Worm (Caenorhabditis elegans): ENCODE results near the gene ZK546.4.

DNA sequence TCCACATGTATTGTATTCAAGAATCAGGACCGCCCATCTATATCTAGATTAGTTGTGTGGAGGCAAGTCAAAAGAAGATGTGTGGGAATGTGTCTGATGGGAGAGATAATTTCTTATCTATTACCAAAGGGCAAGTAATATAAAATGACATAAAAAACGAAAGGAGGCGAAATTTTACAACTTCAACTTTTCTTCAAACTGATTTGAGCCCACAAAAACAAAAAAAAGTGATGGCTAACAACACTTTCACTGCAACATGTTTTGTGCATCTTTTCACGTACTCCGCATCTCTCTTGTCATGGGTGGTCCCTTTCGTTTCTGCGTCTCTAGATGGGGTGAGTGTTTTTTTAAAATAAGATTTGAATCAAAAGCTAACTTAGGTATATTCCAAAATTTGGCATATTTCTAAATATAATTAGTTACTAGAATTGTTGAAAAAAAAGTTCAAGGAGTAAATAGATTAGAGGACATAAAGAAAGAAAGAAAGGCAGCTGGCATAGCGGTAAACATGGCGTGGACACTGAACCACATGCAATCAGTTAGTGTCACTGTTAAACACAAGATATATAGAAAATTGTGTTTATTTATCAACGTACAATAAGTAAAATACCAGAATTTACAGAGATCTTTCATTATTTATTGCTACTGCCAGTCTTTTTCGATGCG is 3.8 kb downstream of the ZK546.4 start, which contains the start of gene ZK546.19:
- TF ChIP-seq ama-1 (optimal IDR thresholded peaks at IDR 0.05) (no peak), sem-4 (tag; optimal IDR thresholded peaks at IDR 0.05) (peak; percentile 18), dmd-4 (tag; optimal IDR thresholded peaks at IDR 0.05) (no peak), ceh-82 (tag; optimal IDR thresholded peaks at IDR 0.05) (no peak), alr-1 (tag; optimal IDR thresholded peaks at IDR 0.05) (no peak), lin-13 (GFP tag; optimal IDR thresholded peaks at IDR 0.05) (no peak), nhr-129 (tag; optimal IDR thresholded peaks at IDR 0.05) (peak; percentile 64), nhr-237 (tag; optimal IDR thresholded peaks at IDR 0.05) (no peak), elt-1 (tag; optimal IDR thresholded peaks at IDR 0.05) (peak; percentile 94), nhr-77 (tag; optimal IDR thresholded peaks at IDR 0.05) (no peak), unc-55 (GFP tag; optimal IDR thresholded peaks at IDR 0.05) (peak; percentile 7), ztf-11 (tag; optimal IDR thresholded peaks at IDR 0.05) (no peak), fos-1 (tag; optimal IDR thresholded peaks at IDR 0.05) (peak; percentile 7), unc-62 (GFP tag; optimal IDR thresholded peaks at IDR 0.05) (no peak)
